Worm (Caenorhabditis elegans) whole organism, late embryonic: Measurements from ENCODE around the gene npr-16.

ENCODE experiments used
- C38D4.7 ChIP-seq: fragments of 200-800 bp; sonication (Bioruptor generic); optimal IDR thresholded peaks from 2 replicates; lab custom pipeline; 2018; ENCODE audit warnings: mild to moderate bottlenecking, missing genetic modification characterization, moderate library complexity, missing compliant biosample characterization
- F13H6.1 ChIP-seq: sonication (generic microtip); optimal IDR thresholded peaks from 2 replicates; lab custom pipeline; 2016; ENCODE audit warnings: missing genetic modification characterization, missing compliant biosample characterization
- K02D7.2 ChIP-seq: sonication (generic microtip); optimal IDR thresholded peaks from 2 replicates; lab custom pipeline; 2017; ENCODE audit warnings: mild to moderate bottlenecking, missing genetic modification characterization, missing compliant biosample characterization
- Y22D7AL.16 ChIP-seq: sonication (generic microtip); optimal IDR thresholded peaks from 2 replicates; lab custom pipeline; 2016; ENCODE audit warnings: missing genetic modification characterization, missing compliant biosample characterization
- ahr-1 ChIP-seq: sonication (generic microtip); optimal IDR thresholded peaks from 2 replicates; lab custom pipeline; 2016; ENCODE audit warnings: missing genetic modification characterization, missing compliant biosample characterization
- ceh-18 ChIP-seq: sonication (generic microtip); optimal IDR thresholded peaks from 2 replicates; lab custom pipeline; 2016; ENCODE audit warnings: missing genetic modification characterization, missing compliant biosample characterization
- ceh-19 ChIP-seq: fragments of 200-800 bp; sonication (Bioruptor generic); optimal IDR thresholded peaks from 2 replicates; lab custom pipeline; 2018; ENCODE audit warnings: mild to moderate bottlenecking, missing genetic modification characterization, missing compliant biosample characterization
- ceh-2 ChIP-seq: sonication (generic microtip); optimal IDR thresholded peaks from 2 replicates; lab custom pipeline; 2016; ENCODE audit warnings: missing genotype, missing genetic modification characterization, missing compliant biosample characterization
- ceh-22 ChIP-seq: sonication (generic microtip); optimal IDR thresholded peaks from 2 replicates; lab custom pipeline; 2017; ENCODE audit warnings: missing biosample characterization, missing genetic modification characterization
- ceh-24 ChIP-seq: sonication (generic microtip); optimal IDR thresholded peaks from 2 replicates; lab custom pipeline; 2016; ENCODE audit warnings: mild to moderate bottlenecking, missing genetic modification characterization, missing compliant biosample characterization
- ceh-31 ChIP-seq: sonication (generic microtip); optimal IDR thresholded peaks from 2 replicates; lab custom pipeline; 2016; ENCODE audit warnings: missing genetic modification characterization, missing compliant biosample characterization
- ceh-34 ChIP-seq: sonication (generic microtip); optimal IDR thresholded peaks from 2 replicates; lab custom pipeline; 2016; ENCODE audit warnings: mild to moderate bottlenecking, missing genetic modification characterization, missing compliant biosample characterization
- ceh-45 ChIP-seq: fragments of 200-800 bp; sonication (Bioruptor generic); IDR thresholded peaks from 2 replicates; pipeline ENCODE4 v1.3.6; 2022; ENCODE audit warnings: missing genetic modification reagents, missing genetic modification characterization, missing compliant biosample characterization
- ceh-48 ChIP-seq: sonication (generic microtip); optimal IDR thresholded peaks from 2 replicates; lab custom pipeline; 2016; ENCODE audit warnings: missing genetic modification characterization, inconsistent platforms, missing compliant biosample characterization
- che-1 ChIP-seq: sonication (generic microtip); optimal IDR thresholded peaks from 2 replicates; lab custom pipeline; 2016; ENCODE audit warnings: mild to moderate bottlenecking, missing genetic modification characterization, missing compliant biosample characterization
- dmd-4 ChIP-seq: sonication (generic microtip); optimal IDR thresholded peaks from 2 replicates; lab custom pipeline; 2016; ENCODE audit warnings: borderline replicate concordance, missing genetic modification characterization, missing compliant biosample characterization
- dve-1 ChIP-seq: sonication (generic microtip); optimal IDR thresholded peaks from 2 replicates; lab custom pipeline; 2017; ENCODE audit warnings: antibody characterized with exemption, mild to moderate bottlenecking, missing genetic modification characterization, missing compliant biosample characterization
- ets-4 ChIP-seq: sonication (generic microtip); optimal IDR thresholded peaks from 2 replicates; lab custom pipeline; 2016; ENCODE audit warnings: missing genetic modification characterization, missing compliant biosample characterization
- fax-1 ChIP-seq: sonication (generic microtip); optimal IDR thresholded peaks from 2 replicates; lab custom pipeline; 2016; ENCODE audit warnings: missing genotype, missing genetic modification characterization, missing compliant biosample characterization
- hlh-13 ChIP-seq: fragments of 200-800 bp; sonication (Bioruptor generic); optimal IDR thresholded peaks from 2 replicates; lab custom pipeline; 2018; ENCODE audit warnings: mild to moderate bottlenecking, missing genetic modification characterization, missing compliant biosample characterization
- hlh-30 ChIP-seq: sonication (generic microtip); optimal IDR thresholded peaks from 2 replicates; lab custom pipeline; 2017; ENCODE audit warnings: antibody characterized with exemption, missing genetic modification characterization, missing compliant biosample characterization; ENCODE audit not compliant: insufficient read depth
- hlh-6 ChIP-seq: sonication (generic microtip); optimal IDR thresholded peaks from 2 replicates; lab custom pipeline; 2016; ENCODE audit warnings: missing genotype, missing genetic modification characterization, missing compliant biosample characterization
- lin-11 ChIP-seq: fragments of 200-800 bp; sonication (Bioruptor generic); optimal IDR thresholded peaks from 2 replicates; lab custom pipeline; 2018; ENCODE audit warnings: mild to moderate bottlenecking, missing genetic modification characterization, missing compliant biosample characterization
- madf-2 ChIP-seq: sonication (generic microtip); optimal IDR thresholded peaks from 2 replicates; lab custom pipeline; 2017; ENCODE audit warnings: missing genetic modification characterization, missing compliant biosample characterization
- odd-2 ChIP-seq: sonication (generic microtip); optimal IDR thresholded peaks from 2 replicates; lab custom pipeline; 2017; ENCODE audit warnings: antibody characterized with exemption, mild to moderate bottlenecking, missing genetic modification characterization, missing compliant biosample characterization
- pat-9 ChIP-seq: fragments of 200-800 bp; sonication (Bioruptor generic); optimal IDR thresholded peaks from 2 replicates; lab custom pipeline; 2018; ENCODE audit warnings: mild to moderate bottlenecking, missing genetic modification characterization, moderate library complexity, missing compliant biosample characterization
- pha-4 ChIP-seq: fragments of 150-350 bp; optimal IDR thresholded peaks from 2 replicates; lab custom pipeline; 2018; ENCODE audit warnings: missing biosample characterization, missing genetic modification reagents, missing genetic modification characterization
- pqm-1 ChIP-seq: sonication (generic microtip); optimal IDR thresholded peaks from 2 replicates; lab custom pipeline; 2016; ENCODE audit warnings: missing genetic modification characterization, missing compliant biosample characterization
- pros-1 ChIP-seq: fragments of 150-350 bp; optimal IDR thresholded peaks from 2 replicates; lab custom pipeline; 2014; ENCODE audit warnings: missing biosample characterization, missing genetic modification reagents, missing genetic modification characterization
- ref-2 ChIP-seq: sonication (generic microtip); optimal IDR thresholded peaks from 2 replicates; lab custom pipeline; 2016; ENCODE audit warnings: missing genetic modification characterization, missing compliant biosample characterization
- sdc-2 ChIP-seq: sonication (generic microtip); optimal IDR thresholded peaks from 2 replicates; lab custom pipeline; 2016; ENCODE audit warnings: missing genotype, missing genetic modification characterization, missing compliant biosample characterization
- sox-4 ChIP-seq: sonication (generic microtip); optimal IDR thresholded peaks from 2 replicates; lab custom pipeline; 2017; ENCODE audit warnings: mild to moderate bottlenecking, missing genetic modification characterization, inconsistent platforms, missing compliant biosample characterization
- unc-3 ChIP-seq, 2 experiments: fragments of 200-800 bp in 1 of 2; sonication (Bioruptor generic) in 1 of 2; sonication (generic microtip) in 1 of 2; conservative IDR thresholded peaks in 1 of 2; optimal IDR thresholded peaks in 1 of 2; 2 replicates each; pipeline versions ENCODE4 v1.3.6 to Lab custom; 2016 to 2022; ENCODE audit warnings: missing compliant biosample characterization in 2 of 2, missing genetic modification characterization in 2 of 2, missing genetic modification reagents in 1 of 2
- unc-42 ChIP-seq: sonication (generic microtip); optimal IDR thresholded peaks from 2 replicates; lab custom pipeline; 2016; ENCODE audit warnings: missing genotype, missing genetic modification characterization, missing compliant biosample characterization
- unc-55 ChIP-seq: sonication (generic microtip); optimal IDR thresholded peaks from 2 replicates; lab custom pipeline; 2017; ENCODE audit warnings: missing biosample characterization, missing genetic modification reagents, missing genetic modification characterization
- unc-86 ChIP-seq: sonication (generic microtip); optimal IDR thresholded peaks from 2 replicates; lab custom pipeline; 2016; ENCODE audit warnings: missing genetic modification characterization, missing compliant biosample characterization

The npr-16 gene

DNA sequence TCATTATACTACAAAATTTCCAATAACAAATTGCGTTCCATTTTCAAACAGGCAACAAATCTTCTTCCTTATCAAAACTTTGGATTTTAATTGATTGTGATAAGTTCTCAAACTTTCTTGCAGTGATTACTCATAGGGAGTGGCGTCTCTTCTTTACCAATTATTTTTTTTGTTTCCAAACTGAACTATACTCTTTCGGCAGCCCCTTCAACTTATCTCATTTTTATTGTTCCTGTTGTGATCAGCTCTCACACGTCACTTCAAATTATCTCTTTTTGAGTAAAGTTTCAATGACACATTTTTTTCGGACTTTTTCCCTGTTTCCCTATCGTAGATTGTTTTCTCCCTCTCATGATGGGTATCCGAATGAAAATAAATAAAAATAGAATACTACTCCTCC lies 26.2 kb upstream of the npr-16 start:
- TF ChIP-seq odd-2 (tag; lab: Kevin White, UChicago) (no peak), hlh-6 (tag; lab: Kevin White, UChicago) (no peak), lin-11 (tag; lab: Kevin White, UChicago) (no peak), ceh-18 (no peak), ceh-31 (tag; lab: Kevin White, UChicago) (no peak), ceh-22 (no peak), sdc-2 (tag; lab: Kevin White, UChicago) (no peak), che-1 (tag; lab: Kevin White, UChicago) (no peak), ets-4 (tag; lab: Kevin White, UChicago) (no peak), ref-2 (tag; lab: Kevin White, UChicago) (no peak), dve-1 (tag; lab: Kevin White, UChicago) (no peak)
- TF ChIP-seq, all 69 proteins: peak for 0

DNA sequence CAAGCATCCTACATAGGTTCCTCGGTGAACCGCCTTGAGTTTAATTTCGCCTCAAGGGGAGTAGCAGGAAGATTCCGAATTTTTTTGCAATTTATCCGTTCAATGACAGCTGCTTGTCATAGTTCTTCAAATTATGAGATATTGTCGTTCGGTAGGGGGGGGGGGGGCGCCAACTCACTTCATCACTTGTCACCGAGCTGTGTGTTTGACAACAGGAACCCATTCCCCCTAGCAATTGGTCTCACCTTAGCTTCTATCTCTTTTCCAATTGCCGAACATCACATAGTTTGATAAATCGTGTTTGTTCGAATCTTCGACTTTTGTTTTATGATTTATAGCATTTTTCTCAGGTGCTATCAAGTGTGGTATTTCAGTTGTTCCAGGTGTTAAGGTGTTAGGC lies 24.0 kb upstream of the npr-16 start:
- no peak for TF ChIP-seq unc-86 (tag; lab: Kevin White, UChicago)
- TF ChIP-seq hlh-13: no peak
- no peak for TF ChIP-seq lin-11 (tag; lab: Kevin White, UChicago)
- no peak for TF ChIP-seq unc-55
- no peak for TF ChIP-seq dve-1 (tag; lab: Kevin White, UChicago)
- no peak for TF ChIP-seq pqm-1 (tag; lab: Kevin White, UChicago)
- no peak for TF ChIP-seq unc-3 (GFP tag; conservative IDR thresholded peaks at IDR 0.05; lab: Robert Waterston, UW)
- no peak for TF ChIP-seq unc-3 (tag; optimal IDR thresholded peaks at IDR 0.05; lab: Kevin White, UChicago)
- TF ChIP-seq ceh-34: no peak

DNA sequence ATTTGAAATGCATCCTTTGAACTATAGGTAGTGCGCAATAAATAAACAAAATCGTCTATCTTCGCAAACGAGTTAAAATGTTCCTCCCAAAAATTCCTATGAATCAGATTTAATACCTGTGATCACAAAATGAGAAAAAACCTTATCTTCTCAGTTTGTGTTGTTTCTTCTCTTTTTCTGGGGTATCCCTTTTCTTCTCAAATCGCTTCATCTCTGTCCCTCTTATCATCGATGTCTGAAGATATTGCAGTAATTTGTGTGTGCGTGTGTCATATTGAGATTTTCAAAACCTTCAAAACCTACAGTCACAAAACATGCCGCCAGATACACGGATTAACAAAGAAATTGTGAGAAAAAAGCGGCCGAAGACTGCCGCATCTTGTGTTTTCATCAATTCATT lies 22.8 kb upstream of the npr-16 start, which contains the start of gene glt-1:
glt-1 (plus strand) TSS at position 251 of the 400 bp plus-strand sequence.
- TF ChIP-seq sox-4: no peak
- TF ChIP-seq ceh-24: no peak
- TF ChIP-seq unc-42 (tag; lab: Kevin White, UChicago): no peak
- no peak for TF ChIP-seq pros-1 (tag; lab: Kevin White, UChicago)
- no peak for TF ChIP-seq dmd-4 (tag; lab: Kevin White, UChicago)

DNA sequence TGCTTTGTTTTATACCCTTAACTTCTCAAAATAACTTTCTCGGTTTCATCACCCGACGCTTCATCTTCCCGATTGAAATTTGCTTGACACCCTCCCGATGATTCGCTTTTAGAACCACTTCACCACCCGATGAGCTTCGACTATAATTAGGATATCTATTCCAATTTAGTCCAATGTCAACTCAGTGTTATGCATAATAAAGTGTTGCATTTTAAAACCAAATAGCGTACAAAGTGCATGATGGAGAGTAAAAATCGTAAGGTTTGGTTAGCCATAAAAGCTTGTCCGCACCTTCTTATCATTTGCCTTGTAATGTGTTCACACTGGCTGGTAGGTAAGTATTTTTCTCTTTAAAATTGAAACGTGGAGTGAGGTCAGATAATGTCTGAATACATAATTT lies 19.6 kb upstream of the npr-16 start, which contains the start of gene C12D12.1:
C12D12.1 (plus strand) TSS at position 301 of the 400 bp plus-strand sequence.
- TF ChIP-seq F13H6.1 (tag; lab: Kevin White, UChicago) (no peak), pat-9 (tag; lab: Kevin White, UChicago) (no peak), ceh-19 (GFP tag; lab: Kevin White, UChicago) (no peak), madf-2 (tag; lab: Kevin White, UChicago) (no peak), dve-1 (tag; lab: Kevin White, UChicago) (no peak), lin-11 (tag; lab: Kevin White, UChicago) (no peak), ahr-1 (tag; lab: Kevin White, UChicago) (no peak), hlh-30 (tag; lab: Kevin White, UChicago) (no peak), che-1 (tag; lab: Kevin White, UChicago) (no peak), K02D7.2 (tag; lab: Kevin White, UChicago) (no peak), ceh-48 (tag; lab: Kevin White, UChicago) (no peak), C38D4.7 (GFP tag; lab: Kevin White, UChicago) (no peak), odd-2 (tag; lab: Kevin White, UChicago) (no peak), unc-55 (no peak), hlh-13 (no peak), Y22D7AL.16 (no peak), sox-4 (no peak)

ce11 chrX:3499867-3500266 lies 18.7 kb upstream of the npr-16 start:
- no peak for TF ChIP-seq unc-86 (tag; lab: Kevin White, UChicago)
- TF ChIP-seq pha-4: no peak
- TF ChIP-seq unc-55: no peak
- no peak for TF ChIP-seq ceh-2 (tag; lab: Kevin White, UChicago)
- TF ChIP-seq ceh-45 (GFP tag; lab: Robert Waterston, UW): no peak
- TF ChIP-seq unc-3 (GFP tag; conservative IDR thresholded peaks at IDR 0.05; lab: Robert Waterston, UW): no peak
- TF ChIP-seq unc-3 (tag; optimal IDR thresholded peaks at IDR 0.05; lab: Kevin White, UChicago): no peak
- TF ChIP-seq fax-1 (tag; lab: Kevin White, UChicago): no peak
